Fruit fly (Drosophila melanogaster) whole organism, pupa: ENCODE measurements around the gene Elo68alpha.

Experiments used
- CG10348 ChIP-seq: fragments of 200-800 bp; sonication (Bioruptor generic); IDR thresholded peaks from 2 replicates; pipeline ENCODE4 v1.3.6; 2022; ENCODE audit warnings: missing biosample characterization, missing genetic modification characterization
- CG12605 ChIP-seq: fragments of 200-800 bp; sonication (Bioruptor generic); IDR thresholded peaks from 2 replicates; pipeline ENCODE4 v1.3.6; 2022; ENCODE audit warnings: missing biosample characterization, missing genetic modification characterization
- CG13204 ChIP-seq: fragments of 200-800 bp; sonication (Bioruptor generic); optimal IDR thresholded peaks from 2 replicates; lab custom pipeline; 2018; ENCODE audit warnings: missing biosample characterization, mild to moderate bottlenecking, missing genetic modification characterization, moderate library complexity
- CG15710 ChIP-seq: fragments of 200-800 bp; sonication (Bioruptor generic); optimal IDR thresholded peaks from 2 replicates; lab custom pipeline; 2018; ENCODE audit warnings: missing biosample characterization, mild to moderate bottlenecking, missing genetic modification characterization, moderate library complexity
- CG17806 ChIP-seq: fragments of 200-800 bp; sonication (Bioruptor generic); optimal IDR thresholded peaks from 2 replicates; lab custom pipeline; 2018; ENCODE audit warnings: missing biosample characterization, mild to moderate bottlenecking, missing genetic modification characterization, moderate library complexity
- CG34367 ChIP-seq: fragments of 200-800 bp; sonication (Bioruptor generic); optimal IDR thresholded peaks from 2 replicates; lab custom pipeline; 2018; ENCODE audit warnings: missing biosample characterization, mild to moderate bottlenecking, missing genetic modification characterization
- CG4496 ChIP-seq: fragments of 200-800 bp; sonication (Bioruptor generic); IDR thresholded peaks from 3 replicates; pipeline ENCODE4 v1.3.6; 2022; ENCODE audit warnings: missing biosample characterization, missing genetic modification characterization
- CG8301 ChIP-seq: fragments of 200-800 bp; sonication (Bioruptor generic); optimal IDR thresholded peaks from 2 replicates; lab custom pipeline; 2018; ENCODE audit warnings: missing biosample characterization, mild to moderate bottlenecking, missing genetic modification characterization
- EcR ChIP-seq: fragments of 200-800 bp; sonication (Bioruptor generic); optimal IDR thresholded peaks from 3 replicates; lab custom pipeline; 2019; ENCODE audit warnings: missing biosample characterization, missing genetic modification characterization, mild to moderate bottlenecking, moderate library complexity, missing genetic modification reagents
- Pif1A ChIP-seq: fragments of 200-800 bp; sonication (Bioruptor generic); optimal IDR thresholded peaks from 3 replicates; lab custom pipeline; 2016; ENCODE audit warnings: missing biosample characterization, missing genetic modification characterization
- Snoo ChIP-seq: fragments of 200-800 bp; sonication (Bioruptor generic); optimal IDR thresholded peaks from 3 replicates; lab custom pipeline; 2017; ENCODE audit warnings: missing biosample characterization, mild to moderate bottlenecking, missing genetic modification characterization, inconsistent platforms
- rn ChIP-seq: fragments of 200-800 bp; sonication (Bioruptor generic); IDR thresholded peaks from 2 replicates; pipeline ENCODE4 v1.3.6; 2022; ENCODE audit warnings: missing biosample characterization, missing genetic modification characterization

dm6 chr3L:11123598-11124284 lies 20.9 kb upstream of the Elo68alpha start:
- TF ChIP-seq EcR (GFP tag; lab: Kevin White, UChicago) (no peak), CG8301 (tag; lab: Kevin White, UChicago) (no peak), rn (GFP tag; lab: Robert Waterston, UW) (no peak), Pif1A (GFP tag; lab: Kevin White, UChicago) (no peak), CG12605 (GFP tag; lab: Robert Waterston, UW) (no peak), CG13204 (no peak), Snoo (no peak), CG15710 (no peak), CG10348 (GFP tag; lab: Robert Waterston, UW) (no peak), CG17806 (tag; lab: Kevin White, UChicago) (no peak), CG4496 (GFP tag; lab: Robert Waterston, UW) (0 out of 3 replicates have a peak, but pooled peaks have one; percentile 11), CG34367 (tag; lab: Kevin White, UChicago) (no peak)
